Worm (Caenorhabditis elegans) whole organism, L1 larva: Measurements from ENCODE around the gene clec-61.
A peak's percentile ranks its signal among the peaks of the same experiment; 100 is the strongest.

Experiments used
- F16B12.6 ChIP-seq: fragments of 150-350 bp; optimal IDR thresholded peaks from 2 replicates; lab custom pipeline; 2014; ENCODE audit warnings: missing biosample characterization, missing genetic modification characterization
- aha-1 ChIP-seq: fragments of 150-350 bp; optimal IDR thresholded peaks from 2 replicates; lab custom pipeline; 2014; ENCODE audit warnings: missing biosample characterization, missing genetic modification characterization
- aly-2 ChIP-seq: fragments of 150-350 bp; optimal IDR thresholded peaks from 2 replicates; lab custom pipeline; 2014; ENCODE audit warnings: missing biosample characterization, missing genetic modification characterization
- ceh-63 ChIP-seq: fragments of 200-800 bp; sonication (Bioruptor generic); optimal IDR thresholded peaks from 2 replicates; lab custom pipeline; 2018; ENCODE audit warnings: mild to moderate bottlenecking, missing genetic modification characterization, missing compliant biosample characterization
- ceh-82 ChIP-seq, 3 experiments: fragments of 150-350 bp in 1 of 3; sonication (generic microtip) in 2 of 3; optimal IDR thresholded peaks; 2 replicates each; lab custom pipeline; 2014 to 2017; ENCODE audit warnings: missing biosample characterization in 3 of 3, missing genetic modification characterization in 3 of 3
- ceh-90 ChIP-seq: sonication (generic microtip); optimal IDR thresholded peaks from 2 replicates; lab custom pipeline; 2016; ENCODE audit warnings: missing genetic modification characterization, missing compliant biosample characterization
- ces-1 ChIP-seq: fragments of 150-350 bp; optimal IDR thresholded peaks from 2 replicates; lab custom pipeline; 2014; ENCODE audit warnings: missing biosample characterization, missing genetic modification reagents, missing genetic modification characterization
- dpl-1 ChIP-seq, 3 experiments: fragments of 150-350 bp in 2 of 3; sonication (generic microtip) in 1 of 3; optimal IDR thresholded peaks; 2 replicates each; lab custom pipeline; 2014 to 2017; ENCODE audit warnings: missing biosample characterization in 3 of 3, missing genetic modification characterization in 3 of 3, missing genetic modification reagents in 3 of 3
- efl-1 ChIP-seq, 4 experiments: fragments of 150-350 bp; optimal IDR thresholded peaks in 3 of 4; peaks in 1 of 4; 1 replicate in 1 of 4; 2 replicates in 3 of 4; lab custom pipeline; 2014; ENCODE audit warnings: missing biosample characterization in 2 of 4, missing genetic modification characterization in 2 of 4, missing genetic modification reagents in 2 of 4
- efl-3 ChIP-seq: fragments of 200-800 bp; sonication (Bioruptor generic); optimal IDR thresholded peaks from 2 replicates; lab custom pipeline; 2018; ENCODE audit warnings: mild to moderate bottlenecking, missing genetic modification characterization, missing compliant biosample characterization
- elt-2 ChIP-seq: sonication (generic microtip); optimal IDR thresholded peaks from 2 replicates; lab custom pipeline; 2016; ENCODE audit warnings: missing genetic modification characterization, mild to moderate bottlenecking, inconsistent platforms, missing compliant biosample characterization, missing genetic modification reagents
- elt-3 ChIP-seq, 6 experiments: fragments of 150-350 bp in 1 of 6; sonication (generic microtip); optimal IDR thresholded peaks; 2 replicates each; lab custom pipeline; 2017 to 2018; ENCODE audit warnings: missing biosample characterization in 6 of 6, missing genetic modification characterization in 6 of 6, inconsistent platforms in 1 of 6
- ets-5 ChIP-seq: fragments of 200-800 bp; sonication (Bioruptor generic); IDR thresholded peaks from 2 replicates; pipeline ENCODE4 v1.3.6; 2022; ENCODE audit warnings: missing genetic modification characterization, missing compliant biosample characterization
- fkh-4 ChIP-seq: sonication (generic microtip); optimal IDR thresholded peaks from 2 replicates; lab custom pipeline; 2016; ENCODE audit warnings: missing compliant biosample characterization, missing genetic modification characterization, borderline replicate concordance
- lin-14 ChIP-seq: fragments of 200-800 bp; sonication (Bioruptor generic); optimal IDR thresholded peaks from 2 replicates; lab custom pipeline; 2018; ENCODE audit warnings: mild to moderate bottlenecking, missing genetic modification characterization, moderate library complexity, missing compliant biosample characterization
- lin-35 ChIP-seq, 2 experiments: fragments of 150-350 bp; optimal IDR thresholded peaks; 2 replicates each; lab custom pipeline; 2014; ENCODE audit warnings: missing biosample characterization in 2 of 2, missing genetic modification characterization in 2 of 2, missing genetic modification reagents in 2 of 2
- lin-39 ChIP-seq: fragments of 150-350 bp; optimal IDR thresholded peaks from 2 replicates; lab custom pipeline; 2014; ENCODE audit warnings: missing biosample characterization, missing genetic modification reagents, missing genetic modification characterization
- lir-3 ChIP-seq: sonication (generic microtip); optimal IDR thresholded peaks from 2 replicates; lab custom pipeline; 2016; ENCODE audit warnings: mild to moderate bottlenecking, missing genetic modification characterization, moderate library complexity, missing compliant biosample characterization; ENCODE audit not compliant: poor library complexity
- mdl-1 ChIP-seq, 2 experiments: fragments of 150-350 bp; optimal IDR thresholded peaks; 2 replicates each; lab custom pipeline; 2014 to 2017; ENCODE audit warnings: missing biosample characterization in 2 of 2, missing genetic modification characterization in 2 of 2, inconsistent platforms in 1 of 2
- nhr-237 ChIP-seq: fragments of 150-350 bp; optimal IDR thresholded peaks from 2 replicates; lab custom pipeline; 2014; ENCODE audit warnings: missing biosample characterization, missing genetic modification characterization
- nhr-28 ChIP-seq: fragments of 150-350 bp; optimal IDR thresholded peaks from 2 replicates; lab custom pipeline; 2014; ENCODE audit warnings: missing biosample characterization, missing genetic modification characterization
- pag-3 ChIP-seq: sonication (generic microtip); optimal IDR thresholded peaks from 2 replicates; lab custom pipeline; 2017; ENCODE audit warnings: missing genetic modification characterization, mild to moderate bottlenecking, missing compliant biosample characterization, antibody characterized with exemption, borderline replicate concordance; ENCODE audit not compliant: insufficient read depth
- pqm-1 ChIP-seq: sonication (generic microtip); optimal IDR thresholded peaks from 3 replicates; lab custom pipeline; 2017; ENCODE audit warnings: missing biosample characterization, missing genetic modification characterization
- snu-23 ChIP-seq: sonication (generic microtip); optimal IDR thresholded peaks from 2 replicates; lab custom pipeline; 2016; ENCODE audit warnings: missing genetic modification characterization, missing compliant biosample characterization
- sptf-1 ChIP-seq: fragments of 150-350 bp; optimal IDR thresholded peaks from 2 replicates; lab custom pipeline; 2014; ENCODE audit warnings: missing biosample characterization, missing genetic modification characterization
- sup-37 ChIP-seq: fragments of 200-800 bp; sonication (Bioruptor generic); optimal IDR thresholded peaks from 2 replicates; lab custom pipeline; 2018; ENCODE audit warnings: mild to moderate bottlenecking, missing genetic modification characterization, missing compliant biosample characterization
- tlp-1 ChIP-seq: fragments of 150-350 bp; optimal IDR thresholded peaks from 2 replicates; lab custom pipeline; 2014; ENCODE audit warnings: missing biosample characterization, missing genetic modification characterization
- unc-130 ChIP-seq: fragments of 150-350 bp; optimal IDR thresholded peaks from 2 replicates; lab custom pipeline; 2017; ENCODE audit warnings: missing biosample characterization, missing genetic modification characterization, inconsistent platforms
- unc-30 ChIP-seq: sonication (generic microtip); optimal IDR thresholded peaks from 2 replicates; lab custom pipeline; 2017; ENCODE audit warnings: missing biosample characterization, missing genetic modification characterization
- vab-15 ChIP-seq: sonication (generic microtip); optimal IDR thresholded peaks from 2 replicates; lab custom pipeline; 2017; ENCODE audit warnings: missing genotype, mild to moderate bottlenecking, missing genetic modification characterization, missing compliant biosample characterization
- ztf-4 ChIP-seq: fragments of 150-350 bp; optimal IDR thresholded peaks from 2 replicates; lab custom pipeline; 2014; ENCODE audit warnings: missing biosample characterization, missing genetic modification characterization

Gene clec-61

ce11 chrII:10471247-10471646 lies 19.1 kb downstream of the clec-61 start, which contains the start of gene ZK666.1:
ZK666.1 (minus strand) TSS chrII:10471347.
- TF ChIP-seq ceh-63 (GFP tag; lab: Kevin White, UChicago) = no peak
- TF ChIP-seq efl-3 (GFP tag; lab: Kevin White, UChicago) = no peak
- no peak for TF ChIP-seq elt-3 (tag; optimal IDR thresholded peaks at IDR 0.05; lab: Kevin White, UChicago)
- no peak for TF ChIP-seq F16B12.6 (tag; lab: Kevin White, UChicago)
- TF ChIP-seq pag-3 = no peak
- TF ChIP-seq unc-30 (tag; lab: Kevin White, UChicago) = no peak
- no peak for TF ChIP-seq mdl-1 (tag; optimal IDR thresholded peaks at IDR 0.05; lab: Kevin White, UChicago)
- TF ChIP-seq nhr-237 (tag; lab: Kevin White, UChicago) = no peak
- TF ChIP-seq snu-23 (GFP tag; lab: Kevin White, UChicago) = no peak
- TF ChIP-seq ets-5 (GFP tag; lab: Robert Waterston, UW) = no peak
- TF ChIP-seq lir-3 (tag; lab: Kevin White, UChicago) = no peak
- no peak for TF ChIP-seq aly-2
- no peak for TF ChIP-seq ceh-90 (tag; lab: Kevin White, UChicago)
- TF ChIP-seq lin-39 (tag; lab: Kevin White, UChicago) = no peak
- no peak for TF ChIP-seq vab-15 (tag; lab: Kevin White, UChicago)
- no peak for TF ChIP-seq sptf-1
- TF ChIP-seq aha-1 = no peak
- TF ChIP-seq efl-1 (optimal IDR thresholded peaks at IDR 0.05; lab: Kevin White, UChicago) = no peak
- no peak for TF ChIP-seq efl-1 (GFP tag; optimal IDR thresholded peaks at IDR 0.05 in 1 of 2; lab: Kevin White, UChicago)

ce11 chrII:10470159-10470558 lies 20.2 kb downstream of the clec-61 start, which contains the start of gene clec-143:
clec-143 (minus strand) TSS chrII:10470297.
- TF ChIP-seq ceh-82 (tag; optimal IDR thresholded peaks at IDR 0.05; lab: Kevin White, UChicago) (no peak), ceh-63 (GFP tag; lab: Kevin White, UChicago) (no peak), elt-2 (tag; lab: Kevin White, UChicago) (peak; percentile 57)

DNA sequence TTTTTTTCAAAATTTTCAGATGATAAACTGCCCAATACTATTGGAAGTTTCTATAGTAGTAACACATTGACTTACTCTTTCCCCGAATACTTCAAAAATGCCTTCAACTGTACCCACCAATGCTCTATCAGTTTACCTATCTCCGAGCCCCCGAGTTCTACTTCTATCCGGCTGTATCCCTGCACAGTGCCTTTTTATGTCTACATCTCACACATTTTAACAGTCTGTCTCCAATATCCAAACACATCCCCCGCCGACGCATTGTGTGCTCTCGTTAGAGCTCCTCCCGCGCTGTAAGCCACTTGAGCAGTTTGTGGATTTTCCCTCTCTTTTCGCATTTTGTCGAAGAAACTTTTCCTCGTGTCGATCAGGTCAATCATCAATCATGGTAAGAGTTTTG lies 23.8 kb downstream of the clec-61 start, which contains the start of gene tnc-2:
Gene tnc-2 (plus strand): TSS at position 301 of the 400 bp plus-strand sequence.
- TF ChIP-seq efl-1 (optimal IDR thresholded peaks at IDR 0.05; lab: Kevin White, UChicago) (no peak), efl-1 (GFP tag; optimal IDR thresholded peaks at IDR 0.05 in 1 of 2; lab: Kevin White, UChicago) (peak in 1 of 2 experiments; percentile 51), aha-1 (no peak)

ce11 chrII:10464230-10464920 lies 26.0 kb downstream of the clec-61 start, which contains the start of the genes ZK673.6 and sdz-37:
ZK673.6 (minus strand) TSS chrII:10464330.
sdz-37 (plus strand) TSS chrII:10464870.
- TF ChIP-seq nhr-28 (no peak), lin-39 (tag; lab: Kevin White, UChicago) (no peak), ztf-4 (tag; lab: Kevin White, UChicago) (no peak), ces-1 (GFP tag; lab: Kevin White, UChicago) (no peak), aly-2 (no peak), pqm-1 (tag; lab: Kevin White, UChicago) (no peak), pag-3 (no peak), elt-2 (tag; lab: Kevin White, UChicago) (no peak), unc-130 (tag; lab: Kevin White, UChicago) (no peak), sup-37 (GFP tag; lab: Kevin White, UChicago) (no peak), lin-14 (GFP tag; lab: Kevin White, UChicago) (no peak), unc-30 (tag; lab: Kevin White, UChicago) (no peak), tlp-1 (tag; lab: Kevin White, UChicago) (no peak), dpl-1 (GFP tag; optimal IDR thresholded peaks at IDR 0.05; lab: Kevin White, UChicago) (no peak), fkh-4 (tag; lab: Kevin White, UChicago) (no peak), snu-23 (GFP tag; lab: Kevin White, UChicago) (no peak), lin-35 (GFP tag; optimal IDR thresholded peaks at IDR 0.05; lab: Kevin White, UChicago) (no peak)
